Worm (Caenorhabditis elegans): ENCODE results near the gene F55A4.3.

F55A4.3 gene

DNA sequence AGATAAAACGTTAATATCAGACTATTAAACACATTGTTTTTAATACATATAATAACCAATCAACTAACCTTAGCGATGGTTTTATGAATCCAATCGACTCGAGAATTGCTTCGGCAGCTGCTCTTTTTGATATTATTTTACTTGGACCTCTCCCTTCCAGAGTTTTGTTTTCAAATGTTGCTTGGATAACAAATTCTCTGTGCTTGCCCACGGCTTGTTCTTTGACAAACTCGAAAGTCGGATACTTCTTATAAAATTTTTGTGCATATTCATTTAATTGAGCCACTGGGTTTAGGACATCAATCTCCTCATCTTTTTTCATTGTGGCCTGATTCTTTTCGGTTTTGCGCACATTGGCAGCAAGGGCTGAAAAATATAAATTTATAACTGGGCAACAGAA is at the start of gene F55A4.3:
F55A4.3 (minus strand) TSS at position 101 of the 400 bp plus-strand sequence.
- TF ChIP-seq him-1 (tag; optimal IDR thresholded peaks at IDR 0.05) (no peak), W03F9.2 (tag; optimal IDR thresholded peaks at IDR 0.05) (no peak), dao-5 (tag; optimal IDR thresholded peaks at IDR 0.05) (no peak)

DNA sequence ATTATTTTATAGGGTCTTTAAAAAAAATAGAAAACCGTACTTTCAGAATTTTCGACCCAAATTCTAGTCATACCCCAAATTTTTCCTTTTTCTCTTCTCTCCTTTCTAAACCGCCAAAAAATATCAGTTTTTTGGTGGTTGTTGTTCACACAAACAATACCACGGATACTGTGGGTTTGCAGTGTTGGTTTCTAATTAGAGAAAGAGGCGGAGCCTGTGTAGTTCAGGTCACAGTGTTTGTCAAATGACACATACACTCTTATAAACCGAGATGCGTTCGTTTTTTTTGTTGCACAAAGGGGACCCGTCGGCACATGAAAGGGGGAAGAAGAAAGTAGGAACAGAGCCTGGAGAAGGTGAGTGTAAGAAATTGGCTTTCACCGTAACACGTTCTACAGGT is 47.2 kb upstream of the F55A4.3 start, which contains the start of gene lim-6:
lim-6 (plus strand) TSS at position 301 of the 400 bp plus-strand sequence.
- TF ChIP-seq him-1 (tag; optimal IDR thresholded peaks at IDR 0.05) (no peak), W03F9.2 (tag; optimal IDR thresholded peaks at IDR 0.05) (no peak), dao-5 (tag; optimal IDR thresholded peaks at IDR 0.05) (no peak)

DNA sequence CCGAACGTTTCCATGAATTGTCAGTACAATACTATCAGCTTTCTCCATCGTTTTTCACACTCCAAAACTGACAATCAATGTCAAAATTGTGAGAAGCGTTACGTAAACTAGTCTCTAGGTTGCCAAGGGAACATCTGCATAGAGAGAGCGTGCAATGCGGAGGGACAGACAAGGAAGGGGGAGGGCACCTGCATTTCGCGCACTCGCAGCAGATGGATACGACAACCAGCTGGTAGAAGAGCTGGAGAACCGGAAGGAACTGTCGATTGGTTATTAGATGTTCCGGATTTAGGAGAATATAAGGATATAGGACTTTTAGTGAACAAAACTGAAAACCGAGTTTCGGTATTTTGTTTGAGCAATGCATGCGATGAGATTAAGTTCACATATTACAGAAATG is 44.1 kb upstream of the F55A4.3 start, which contains the start of gene mksr-1:
mksr-1 (minus strand) TSS at position 144 of the 400 bp plus-strand sequence.
- TF ChIP-seq him-1 (tag; optimal IDR thresholded peaks at IDR 0.05): no peak
- TF ChIP-seq W03F9.2 (tag; optimal IDR thresholded peaks at IDR 0.05): no peak
- no peak for TF ChIP-seq dao-5 (tag; optimal IDR thresholded peaks at IDR 0.05)

DNA sequence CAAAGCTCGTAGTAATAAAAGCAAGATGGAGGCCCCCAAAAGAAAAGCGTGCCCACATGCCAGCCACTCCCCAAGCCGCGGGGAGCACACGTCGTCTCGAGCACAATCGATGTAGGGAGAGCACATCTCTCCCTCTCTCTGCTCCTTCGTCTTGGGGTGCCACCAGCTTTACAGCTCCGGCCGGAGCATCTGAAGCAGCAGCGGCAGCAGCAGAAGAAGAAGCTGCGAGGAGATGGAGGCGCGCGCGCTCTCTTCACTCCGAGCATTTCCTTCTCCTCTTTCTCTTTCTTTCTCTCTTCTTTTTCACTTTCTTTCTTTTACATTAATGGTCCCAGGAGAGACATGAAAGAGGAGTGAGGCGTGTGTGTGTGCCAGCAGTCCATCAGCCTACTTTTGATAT is 39.2 kb upstream of the F55A4.3 start:
- TF ChIP-seq W03F9.2 (tag; optimal IDR thresholded peaks at IDR 0.05) (no peak), him-1 (tag; optimal IDR thresholded peaks at IDR 0.05) (peak; percentile 84)

DNA sequence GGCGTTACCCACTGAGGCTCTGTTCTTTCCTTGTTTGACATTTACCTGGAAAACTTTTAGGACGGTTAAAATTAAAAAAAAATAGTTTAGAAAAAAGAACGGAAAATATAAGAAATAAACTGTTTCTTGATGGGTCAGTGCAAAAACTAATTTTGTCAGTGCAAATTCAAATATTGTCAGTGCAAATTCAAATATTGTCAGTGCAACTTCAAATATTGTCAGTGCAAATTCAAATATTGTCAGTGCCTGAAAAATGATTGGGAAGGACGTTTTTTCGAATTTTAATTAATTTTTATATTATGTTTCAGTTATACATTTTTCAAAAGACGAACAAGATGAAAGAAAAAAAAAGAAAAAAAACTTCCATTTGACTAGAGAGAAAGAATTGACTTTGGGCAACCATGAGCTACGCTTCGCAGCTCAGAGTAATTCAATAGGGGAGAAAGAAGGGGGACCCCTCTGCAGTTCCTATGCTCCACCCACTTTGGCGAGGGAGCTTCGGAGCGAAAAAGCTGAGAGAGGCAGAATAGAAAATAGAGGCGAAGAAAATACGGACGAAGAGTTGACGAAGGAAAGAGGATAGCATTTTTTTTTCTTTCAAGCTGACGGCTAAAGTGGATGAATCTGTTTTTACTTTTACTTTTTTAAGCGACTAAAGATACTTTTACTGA is 37.6 kb upstream of the F55A4.3 start, which contains the start of gene unc-1:
unc-1 (minus strand) TSS at position 51 of the 671 bp plus-strand sequence.
- TF ChIP-seq dao-5 (tag; optimal IDR thresholded peaks at IDR 0.05) (no peak), W03F9.2 (tag; optimal IDR thresholded peaks at IDR 0.05) (no peak), him-1 (tag; optimal IDR thresholded peaks at IDR 0.05) (peak; percentile 52)

DNA sequence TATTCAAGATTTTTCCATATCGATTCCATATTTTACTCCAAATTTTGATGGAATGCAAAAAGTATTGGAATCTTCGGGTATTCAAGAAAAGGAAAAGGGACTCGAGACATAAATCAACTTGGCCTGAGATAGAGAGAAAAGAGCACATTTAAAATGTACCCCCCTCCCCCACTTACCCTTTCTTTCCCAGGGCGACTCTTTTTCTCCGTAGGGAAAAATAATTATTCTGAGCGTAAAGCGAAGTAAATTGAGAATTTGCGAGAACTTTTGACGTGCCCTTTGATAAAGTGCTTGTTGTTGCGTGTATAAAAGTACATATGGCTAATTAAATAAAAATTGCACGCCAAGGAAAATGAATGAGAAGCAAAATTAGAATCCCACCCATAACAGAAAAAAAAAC is 35.8 kb upstream of the F55A4.3 start:
- TF ChIP-seq him-1 (tag; optimal IDR thresholded peaks at IDR 0.05) (no peak), dao-5 (tag; optimal IDR thresholded peaks at IDR 0.05) (no peak), W03F9.2 (tag; optimal IDR thresholded peaks at IDR 0.05) (no peak)

DNA sequence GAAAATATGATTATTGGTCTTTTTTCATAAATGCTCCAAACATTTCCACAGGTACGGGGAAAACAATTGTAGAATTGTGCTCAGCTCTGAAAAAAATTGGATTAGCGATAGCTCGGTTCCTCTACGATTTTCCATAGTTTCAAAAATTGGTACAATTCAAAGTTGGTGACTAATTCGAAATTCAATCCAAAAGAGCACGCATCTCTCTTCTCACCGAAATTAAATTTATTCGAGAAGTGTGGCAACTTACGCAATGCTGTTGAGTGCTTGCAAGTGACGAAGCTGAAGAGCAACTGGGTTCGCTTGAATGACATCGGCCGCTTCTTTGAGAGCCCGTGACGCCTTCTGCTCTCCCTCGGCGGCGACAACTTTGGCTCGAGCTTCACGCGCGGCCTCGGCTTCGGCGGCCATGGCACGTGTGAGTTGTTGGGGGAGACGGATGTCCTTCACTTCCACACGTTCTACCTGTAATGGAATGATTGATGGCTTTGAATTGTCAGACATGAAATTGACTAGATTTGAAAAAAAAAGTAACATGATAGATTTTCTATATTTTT is 33.0 kb upstream of the F55A4.3 start:
- no peak for TF ChIP-seq W03F9.2 (tag; optimal IDR thresholded peaks at IDR 0.05)
- no peak for TF ChIP-seq dao-5 (tag; optimal IDR thresholded peaks at IDR 0.05)
- TF ChIP-seq him-1 (tag; optimal IDR thresholded peaks at IDR 0.05): peak; percentile 18

DNA sequence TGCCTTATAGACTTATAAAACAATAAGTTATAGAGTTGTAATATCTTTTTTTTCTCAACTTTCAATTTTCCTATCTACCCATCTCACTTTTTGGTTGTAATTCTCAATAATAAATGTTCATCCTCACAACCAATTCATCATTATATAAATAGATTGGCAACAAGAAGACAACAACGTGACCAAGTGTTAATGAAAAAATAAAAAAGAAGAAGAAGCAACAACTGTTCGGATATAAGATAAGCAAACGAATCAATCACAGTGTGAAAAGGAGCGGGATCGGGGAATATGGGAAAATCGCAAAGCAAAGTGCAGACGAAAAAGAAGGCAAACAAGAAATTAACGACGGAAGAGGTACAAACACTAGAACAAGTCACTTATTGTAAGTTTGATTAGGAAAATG is 29.0 kb upstream of the F55A4.3 start, which contains the start of gene ncs-3:
ncs-3 (plus strand) TSS at position 153 of the 400 bp plus-strand sequence.
- no peak for TF ChIP-seq dao-5 (tag; optimal IDR thresholded peaks at IDR 0.05)
- no peak for TF ChIP-seq W03F9.2 (tag; optimal IDR thresholded peaks at IDR 0.05)
- TF ChIP-seq him-1 (tag; optimal IDR thresholded peaks at IDR 0.05): no peak

DNA sequence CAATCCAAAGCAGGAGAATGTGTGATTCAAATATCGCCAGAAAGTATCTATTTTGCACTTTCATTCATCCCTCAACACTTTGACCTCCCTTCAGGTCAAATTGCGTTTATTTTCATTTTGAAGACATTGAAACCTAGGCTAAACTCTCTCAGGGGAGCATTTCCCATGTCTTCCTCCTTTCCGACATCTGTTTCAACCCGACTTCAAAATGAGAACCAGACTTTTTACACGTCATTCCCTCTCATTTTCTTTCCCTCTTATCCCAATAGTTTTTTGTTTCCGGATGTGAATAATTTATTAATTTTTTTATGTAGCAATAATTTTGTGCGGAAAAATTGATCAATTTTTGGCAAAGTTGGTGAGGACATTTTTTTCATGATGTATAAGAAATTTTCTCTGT is 28.1 kb upstream of the F55A4.3 start:
- TF ChIP-seq W03F9.2 (tag; optimal IDR thresholded peaks at IDR 0.05): no peak
- TF ChIP-seq him-1 (tag; optimal IDR thresholded peaks at IDR 0.05): no peak
- TF ChIP-seq dao-5 (tag; optimal IDR thresholded peaks at IDR 0.05): no peak

DNA sequence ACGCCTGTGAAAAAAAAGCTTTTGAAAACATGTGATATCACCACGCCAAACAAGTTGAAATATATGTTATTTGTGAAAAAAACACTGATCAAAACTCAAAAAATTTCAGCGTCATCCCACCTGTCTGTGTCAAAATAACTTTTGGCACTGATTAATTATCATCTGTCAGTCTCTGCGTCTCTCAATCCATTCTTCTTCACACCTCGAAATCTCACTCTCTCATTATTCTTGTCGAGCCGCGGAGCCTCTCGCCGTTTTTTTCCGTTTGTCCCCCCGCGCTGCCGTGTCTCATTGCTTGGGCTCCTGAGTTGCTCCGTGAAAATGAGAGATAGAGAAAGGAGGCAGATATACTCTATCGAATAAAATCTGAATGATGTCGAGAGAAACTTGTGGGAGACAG is 26.1 kb upstream of the F55A4.3 start:
- TF ChIP-seq W03F9.2 (tag; optimal IDR thresholded peaks at IDR 0.05): no peak
- TF ChIP-seq him-1 (tag; optimal IDR thresholded peaks at IDR 0.05): no peak

DNA sequence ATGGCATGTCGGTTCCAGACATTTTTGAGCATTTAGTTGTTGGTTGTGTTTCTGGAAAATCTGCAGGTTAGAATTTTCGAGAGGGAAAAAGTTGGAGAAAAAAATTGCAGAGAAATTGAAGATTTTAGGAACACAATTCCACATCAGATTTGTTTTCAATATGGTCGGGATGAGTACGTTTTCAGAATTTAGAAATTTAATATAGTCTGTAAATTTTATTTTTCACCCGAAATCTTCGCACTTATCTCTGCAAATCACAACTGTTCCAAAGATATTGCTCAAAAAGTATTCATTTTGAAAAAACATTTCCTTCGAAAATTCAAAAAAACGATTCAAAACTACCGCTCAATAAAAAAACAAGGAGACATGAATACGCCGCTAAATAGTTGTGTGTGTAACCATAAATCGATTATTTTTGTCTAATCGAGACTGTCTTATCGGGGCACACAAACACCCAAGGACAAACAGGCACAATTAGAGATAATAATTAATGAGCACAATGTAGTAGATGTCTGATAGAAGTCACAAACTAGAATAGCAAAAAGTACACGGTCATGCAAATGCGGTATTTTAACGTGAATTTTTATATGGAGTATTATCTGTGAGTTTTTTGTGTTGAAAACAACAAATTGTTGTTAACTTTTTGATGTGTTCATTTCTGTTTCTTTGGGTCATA is 21.4 kb upstream of the F55A4.3 start, which contains the start of gene vpat-1:
vpat-1 (minus strand) TSS at position 51 of the 676 bp plus-strand sequence.
- TF ChIP-seq W03F9.2 (tag; optimal IDR thresholded peaks at IDR 0.05): no peak

DNA sequence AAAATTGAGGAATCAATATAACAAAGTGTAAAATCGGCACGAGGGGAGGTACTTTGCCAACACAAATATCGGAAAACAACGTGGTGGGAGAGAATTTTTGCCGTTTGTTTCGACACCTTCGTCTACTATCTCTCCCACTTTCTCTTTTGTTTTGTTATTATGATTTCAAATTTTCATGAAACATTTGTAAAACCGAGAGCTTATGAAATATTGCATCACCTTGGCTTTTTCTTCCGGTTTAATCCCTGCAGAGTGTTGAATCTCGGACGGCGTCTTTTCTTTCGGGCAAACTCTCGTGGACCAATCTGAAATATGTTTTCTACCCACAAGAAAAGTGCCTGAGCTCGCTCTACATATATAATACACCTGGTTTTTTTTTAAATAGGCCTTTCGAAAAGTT is 19.4 kb upstream of the F55A4.3 start:
- no peak for TF ChIP-seq W03F9.2 (tag; optimal IDR thresholded peaks at IDR 0.05)
- no peak for TF ChIP-seq him-1 (tag; optimal IDR thresholded peaks at IDR 0.05)
- no peak for TF ChIP-seq dao-5 (tag; optimal IDR thresholded peaks at IDR 0.05)

DNA sequence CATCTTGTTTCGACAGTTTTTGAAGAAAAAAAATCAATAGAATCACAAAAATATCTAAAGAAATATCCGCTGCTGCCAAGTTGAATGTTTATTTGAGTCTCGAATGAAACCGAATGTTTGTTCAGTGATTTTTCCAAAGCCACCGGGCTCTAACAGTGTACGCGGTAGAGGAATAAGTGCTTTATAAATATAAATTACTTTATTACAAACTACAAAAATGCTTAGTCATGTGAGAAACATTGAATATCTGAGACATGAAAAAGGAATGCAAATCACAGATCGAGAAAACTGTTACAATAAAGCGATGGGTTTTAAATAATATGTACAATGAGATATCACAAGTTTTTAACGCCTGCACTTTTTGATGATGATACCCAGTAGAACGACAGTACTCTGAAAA is 13.4 kb upstream of the F55A4.3 start, which contains the start of gene F55A4.7:
F55A4.7 (minus strand) TSS at position 101 of the 400 bp plus-strand sequence.
- TF ChIP-seq dao-5 (tag; optimal IDR thresholded peaks at IDR 0.05) (no peak), W03F9.2 (tag; optimal IDR thresholded peaks at IDR 0.05) (no peak), him-1 (tag; optimal IDR thresholded peaks at IDR 0.05) (no peak)

DNA sequence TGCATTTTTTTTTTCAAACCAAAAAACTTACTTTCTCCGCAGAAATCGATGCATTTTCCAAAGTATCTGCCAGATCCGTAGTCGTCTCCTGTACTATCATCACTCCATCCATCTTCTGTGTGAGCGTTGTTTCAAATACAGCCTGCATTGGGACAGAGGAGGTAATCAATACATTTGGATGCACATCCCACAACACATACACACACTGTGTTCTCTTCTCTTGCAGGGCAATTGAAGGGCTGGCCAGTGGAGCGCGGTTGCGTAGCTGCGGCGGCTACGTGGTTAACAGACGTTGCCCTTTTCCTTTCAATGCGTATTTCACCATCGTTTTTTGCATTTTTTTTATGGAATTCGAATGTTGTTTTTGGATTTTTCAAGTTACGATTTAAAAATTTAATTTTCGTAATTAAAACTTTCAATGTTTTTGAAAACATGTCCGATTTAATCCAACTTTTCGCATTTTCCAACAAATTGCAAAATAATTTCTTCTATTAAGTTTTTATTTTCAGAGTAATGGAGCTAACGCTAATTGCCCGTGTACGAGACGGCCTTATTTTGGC is 10.2 kb upstream of the F55A4.3 start, which contains the start of the genes stau-1 and sec-22:
stau-1 (minus strand) TSS at position 248 of the 560 bp plus-strand sequence.
sec-22 (plus strand) TSS at position 510 of the 560 bp plus-strand sequence.
- TF ChIP-seq dao-5 (tag; optimal IDR thresholded peaks at IDR 0.05) (no peak), W03F9.2 (tag; optimal IDR thresholded peaks at IDR 0.05) (no peak), him-1 (tag; optimal IDR thresholded peaks at IDR 0.05) (no peak)
